Worm (Caenorhabditis elegans) whole organism, L2 larva: ENCODE results near the gene fbxb-37.

ENCODE experiments used
- R02D3.7 ChIP-seq: fragments of 150-350 bp; optimal IDR thresholded peaks from 2 replicates; lab custom pipeline; 2014; ENCODE audit warnings: missing biosample characterization, missing genetic modification characterization
- nhr-6 ChIP-seq: fragments of 150-350 bp; optimal IDR thresholded peaks from 2 replicates; lab custom pipeline; 2014; ENCODE audit warnings: missing biosample characterization, missing genetic modification characterization
- skn-1 ChIP-seq: sonication (generic microtip); optimal IDR thresholded peaks from 2 replicates; lab custom pipeline; 2017; ENCODE audit warnings: missing biosample characterization, missing genetic modification characterization
- ztf-1 ChIP-seq: fragments of 200-800 bp; sonication (Bioruptor generic); conservative IDR thresholded peaks from 2 replicates; pipeline ENCODE4 v1.3.6; 2022; ENCODE audit warnings: missing genetic modification characterization, missing compliant biosample characterization
- ztf-11 ChIP-seq: sonication (generic microtip); optimal IDR thresholded peaks from 2 replicates; lab custom pipeline; 2017; ENCODE audit warnings: missing biosample characterization, missing genetic modification characterization

DNA sequence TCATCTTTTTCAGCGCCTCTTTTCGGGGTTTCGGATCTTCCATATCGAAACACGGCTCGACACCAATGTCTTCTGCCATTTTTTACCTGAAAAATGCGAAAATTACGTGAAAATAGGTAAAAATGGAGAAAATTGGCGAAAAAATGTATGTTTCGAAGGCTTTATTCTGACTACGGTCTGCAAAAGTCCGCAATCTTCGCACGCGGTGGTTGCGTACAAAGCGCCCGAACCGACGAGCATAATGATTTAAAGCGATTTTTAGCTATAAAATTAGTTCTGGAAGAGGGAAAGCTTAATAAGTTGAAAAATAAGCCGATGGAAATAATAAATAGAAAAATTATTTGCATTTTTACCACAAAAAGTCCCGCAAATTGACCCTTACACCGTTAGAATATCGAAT, 34.7 kb downstream of the fbxb-37 start, which contains the start of gene F07E5.5:
- TF ChIP-seq R02D3.7 (tag; lab: Kevin White, UChicago) (no peak), ztf-11 (no peak), ztf-1 (GFP tag; lab: Robert Waterston, UW) (no peak), nhr-6 (tag; lab: Kevin White, UChicago) (no peak), skn-1 (no peak)
